Worm (Caenorhabditis elegans) whole organism, L1 larva: ENCODE measurements around the gene pro-1.

ENCODE experiments used
- C04F5.9 ChIP-seq: sonication (generic microtip); optimal IDR thresholded peaks from 2 replicates; lab custom pipeline; 2016; ENCODE audit warnings: missing genetic modification characterization, missing compliant biosample characterization
- Y116A8C.19 ChIP-seq: sonication (generic microtip); optimal IDR thresholded peaks from 2 replicates; lab custom pipeline; 2016; ENCODE audit warnings: missing compliant biosample characterization, missing genetic modification characterization, borderline replicate concordance
- aha-1 ChIP-seq: fragments of 150-350 bp; optimal IDR thresholded peaks from 2 replicates; lab custom pipeline; 2014; ENCODE audit warnings: missing biosample characterization, missing genetic modification characterization
- alr-1 ChIP-seq: fragments of 200-800 bp; sonication (Bioruptor generic); optimal IDR thresholded peaks from 2 replicates; lab custom pipeline; 2018; ENCODE audit warnings: borderline replicate concordance, mild to moderate bottlenecking, missing genetic modification characterization, missing compliant biosample characterization
- ama-1 ChIP-seq: fragments of 150-350 bp; optimal IDR thresholded peaks from 2 replicates; lab custom pipeline; 2014
- blmp-1 ChIP-seq: fragments of 150-350 bp; optimal IDR thresholded peaks from 2 replicates; lab custom pipeline; 2014; ENCODE audit warnings: missing biosample characterization, missing genetic modification characterization
- ceh-63 ChIP-seq: fragments of 200-800 bp; sonication (Bioruptor generic); optimal IDR thresholded peaks from 2 replicates; lab custom pipeline; 2018; ENCODE audit warnings: mild to moderate bottlenecking, missing genetic modification characterization, missing compliant biosample characterization
- ceh-8 ChIP-seq: fragments of 200-800 bp; sonication (Bioruptor generic); optimal IDR thresholded peaks from 2 replicates; lab custom pipeline; 2018; ENCODE audit warnings: mild to moderate bottlenecking, missing genetic modification characterization, moderate library complexity, missing compliant biosample characterization
- ceh-90 ChIP-seq: sonication (generic microtip); optimal IDR thresholded peaks from 2 replicates; lab custom pipeline; 2016; ENCODE audit warnings: missing genetic modification characterization, missing compliant biosample characterization
- dsc-1 ChIP-seq: sonication (generic microtip); optimal IDR thresholded peaks from 2 replicates; lab custom pipeline; 2016; ENCODE audit warnings: mild to moderate bottlenecking, missing genetic modification characterization, missing compliant biosample characterization
- efl-1 ChIP-seq, 4 experiments: fragments of 150-350 bp; optimal IDR thresholded peaks in 3 of 4; peaks in 1 of 4; 1 replicate in 1 of 4; 2 replicates in 3 of 4; lab custom pipeline; 2014; ENCODE audit warnings: missing biosample characterization in 2 of 4, missing genetic modification characterization in 2 of 4, missing genetic modification reagents in 2 of 4
- elt-2 ChIP-seq: sonication (generic microtip); optimal IDR thresholded peaks from 2 replicates; lab custom pipeline; 2016; ENCODE audit warnings: missing genetic modification characterization, mild to moderate bottlenecking, inconsistent platforms, missing compliant biosample characterization, missing genetic modification reagents
- fkh-8 ChIP-seq: sonication (generic microtip); optimal IDR thresholded peaks from 2 replicates; lab custom pipeline; 2016; ENCODE audit warnings: mild to moderate bottlenecking, missing genetic modification characterization, missing compliant biosample characterization
- fos-1 ChIP-seq: fragments of 150-350 bp; optimal IDR thresholded peaks from 2 replicates; lab custom pipeline; 2014; ENCODE audit warnings: missing biosample characterization, missing genetic modification characterization
- grh-1 ChIP-seq: fragments of 200-800 bp; sonication (Bioruptor generic); IDR thresholded peaks from 2 replicates; pipeline ENCODE4 v1.3.6; 2022; ENCODE audit warnings: missing genetic modification reagents, missing genetic modification characterization, missing compliant biosample characterization
- hlh-17 ChIP-seq: fragments of 200-800 bp; sonication (Bioruptor generic); optimal IDR thresholded peaks from 2 replicates; lab custom pipeline; 2018; ENCODE audit warnings: missing genetic modification characterization, mild to moderate bottlenecking, missing compliant biosample characterization, moderate library complexity, borderline replicate concordance
- hpl-2 ChIP-seq: fragments of 150-350 bp; optimal IDR thresholded peaks from 2 replicates; lab custom pipeline; 2014; ENCODE audit warnings: missing biosample characterization, missing genetic modification reagents, missing genetic modification characterization
- irx-1 ChIP-seq: sonication (generic microtip); optimal IDR thresholded peaks from 2 replicates; lab custom pipeline; 2016; ENCODE audit warnings: missing genetic modification characterization, missing compliant biosample characterization
- isw-1 ChIP-seq: fragments of 200-800 bp; sonication (Bioruptor generic); IDR thresholded peaks from 2 replicates; pipeline ENCODE4 v1.3.6; 2022; ENCODE audit warnings: missing genetic modification characterization, missing compliant biosample characterization
- lin-14 ChIP-seq: fragments of 200-800 bp; sonication (Bioruptor generic); optimal IDR thresholded peaks from 2 replicates; lab custom pipeline; 2018; ENCODE audit warnings: mild to moderate bottlenecking, missing genetic modification characterization, moderate library complexity, missing compliant biosample characterization
- lin-15B ChIP-seq: fragments of 150-350 bp; sonication (generic microtip); optimal IDR thresholded peaks from 3 replicates; lab custom pipeline; 2014; ENCODE audit warnings: missing biosample characterization, missing genetic modification characterization
- lin-39 ChIP-seq: fragments of 150-350 bp; optimal IDR thresholded peaks from 2 replicates; lab custom pipeline; 2014; ENCODE audit warnings: missing biosample characterization, missing genetic modification reagents, missing genetic modification characterization
- lsy-2 ChIP-seq, 2 experiments: fragments of 150-350 bp; optimal IDR thresholded peaks; 2 replicates each; lab custom pipeline; 2014; ENCODE audit warnings: missing biosample characterization in 2 of 2, missing genetic modification characterization in 2 of 2
- mab-9 ChIP-seq: fragments of 200-800 bp; sonication (Bioruptor generic); IDR thresholded peaks from 2 replicates; pipeline ENCODE4 v1.3.6; 2022; ENCODE audit warnings: missing genetic modification reagents, missing genetic modification characterization, missing compliant biosample characterization
- mdl-1 ChIP-seq, 2 experiments: fragments of 150-350 bp; optimal IDR thresholded peaks; 2 replicates each; lab custom pipeline; 2014 to 2017; ENCODE audit warnings: missing biosample characterization in 2 of 2, missing genetic modification characterization in 2 of 2, inconsistent platforms in 1 of 2
- mep-1 ChIP-seq: fragments of 150-350 bp; optimal IDR thresholded peaks from 2 replicates; lab custom pipeline; 2014; ENCODE audit warnings: missing biosample characterization, missing genetic modification characterization
- nhr-19 ChIP-seq: fragments of 200-800 bp; sonication (Bioruptor generic); conservative IDR thresholded peaks from 2 replicates; pipeline ENCODE4 v1.3.6; 2022; ENCODE audit warnings: missing genetic modification characterization, missing compliant biosample characterization
- nhr-20 ChIP-seq: sonication (generic microtip); optimal IDR thresholded peaks from 2 replicates; lab custom pipeline; 2016; ENCODE audit warnings: mild to moderate bottlenecking, missing genetic modification characterization, missing compliant biosample characterization
- nhr-237 ChIP-seq: fragments of 150-350 bp; optimal IDR thresholded peaks from 2 replicates; lab custom pipeline; 2014; ENCODE audit warnings: missing biosample characterization, missing genetic modification characterization
- nhr-47 ChIP-seq: sonication (generic microtip); optimal IDR thresholded peaks from 2 replicates; lab custom pipeline; 2016; ENCODE audit warnings: mild to moderate bottlenecking, missing genetic modification characterization, moderate library complexity, missing compliant biosample characterization
- nhr-71 ChIP-seq: sonication (generic microtip); optimal IDR thresholded peaks from 2 replicates; lab custom pipeline; 2016; ENCODE audit warnings: mild to moderate bottlenecking, missing genetic modification characterization, moderate library complexity, missing compliant biosample characterization
- nhr-77 ChIP-seq: fragments of 150-350 bp; optimal IDR thresholded peaks from 2 replicates; lab custom pipeline; 2014; ENCODE audit warnings: missing biosample characterization, missing genetic modification characterization
- nhr-85 ChIP-seq: sonication (generic microtip); peaks from one replicate; lab custom pipeline; 2016; ENCODE audit warnings: missing genetic modification characterization, inconsistent platforms, missing compliant biosample characterization
- nhr-90 ChIP-seq: sonication (generic microtip); optimal IDR thresholded peaks from 2 replicates; lab custom pipeline; 2016; ENCODE audit warnings: mild to moderate bottlenecking, missing genetic modification characterization, missing compliant biosample characterization; ENCODE audit not compliant: poor library complexity
- pax-3 ChIP-seq: fragments of 200-800 bp; sonication (Bioruptor generic); optimal IDR thresholded peaks from 2 replicates; lab custom pipeline; 2018; ENCODE audit warnings: mild to moderate bottlenecking, missing genetic modification characterization, moderate library complexity, missing compliant biosample characterization
- rnt-1 ChIP-seq: sonication (generic microtip); optimal IDR thresholded peaks from 2 replicates; lab custom pipeline; 2016; ENCODE audit warnings: mild to moderate bottlenecking, missing genetic modification characterization, moderate library complexity, missing compliant biosample characterization
- skn-1 ChIP-seq: fragments of 150-350 bp; optimal IDR thresholded peaks from 2 replicates; lab custom pipeline; 2014; ENCODE audit warnings: missing biosample characterization, missing genetic modification characterization
- snu-23 ChIP-seq: sonication (generic microtip); optimal IDR thresholded peaks from 2 replicates; lab custom pipeline; 2016; ENCODE audit warnings: missing genetic modification characterization, missing compliant biosample characterization
- sox-4 ChIP-seq: sonication (generic microtip); optimal IDR thresholded peaks from 2 replicates; lab custom pipeline; 2016; ENCODE audit warnings: missing genetic modification characterization, missing compliant biosample characterization
- sup-37 ChIP-seq: fragments of 200-800 bp; sonication (Bioruptor generic); optimal IDR thresholded peaks from 2 replicates; lab custom pipeline; 2018; ENCODE audit warnings: mild to moderate bottlenecking, missing genetic modification characterization, missing compliant biosample characterization
- swsn-7 ChIP-seq: sonication (generic microtip); optimal IDR thresholded peaks from 2 replicates; lab custom pipeline; 2016; ENCODE audit warnings: missing genetic modification characterization, missing compliant biosample characterization
- tlp-1 ChIP-seq: fragments of 150-350 bp; optimal IDR thresholded peaks from 2 replicates; lab custom pipeline; 2014; ENCODE audit warnings: missing biosample characterization, missing genetic modification characterization
- unc-130 ChIP-seq: fragments of 150-350 bp; optimal IDR thresholded peaks from 2 replicates; lab custom pipeline; 2017; ENCODE audit warnings: missing biosample characterization, missing genetic modification characterization, inconsistent platforms
- vab-15 ChIP-seq: sonication (generic microtip); optimal IDR thresholded peaks from 2 replicates; lab custom pipeline; 2017; ENCODE audit warnings: missing genotype, mild to moderate bottlenecking, missing genetic modification characterization, missing compliant biosample characterization
- xbp-1 ChIP-seq: sonication (generic microtip); optimal IDR thresholded peaks from 2 replicates; lab custom pipeline; 2016; ENCODE audit warnings: missing genetic modification characterization, missing compliant biosample characterization
- ztf-11 ChIP-seq, 2 experiments: sonication (generic microtip); optimal IDR thresholded peaks; 2 replicates each; lab custom pipeline; 2016 to 2017; ENCODE audit warnings: missing genetic modification characterization in 2 of 2, missing biosample characterization in 1 of 2, missing compliant biosample characterization in 1 of 2
- ztf-4 ChIP-seq: fragments of 150-350 bp; optimal IDR thresholded peaks from 2 replicates; lab custom pipeline; 2014; ENCODE audit warnings: missing biosample characterization, missing genetic modification characterization

pro-1 gene

ce11 chrII:10551985-10552736 lies 10.4 kb upstream of the pro-1 start (continued):
- peak; percentile 92 for TF ChIP-seq nhr-237 (tag; lab: Kevin White, UChicago)
- TF ChIP-seq nhr-20 (tag; lab: Kevin White, UChicago) = peak; percentile 97
- TF ChIP-seq aha-1 = peak; percentile 87
- TF ChIP-seq sup-37 (GFP tag; lab: Kevin White, UChicago) = peak; percentile 55
- TF ChIP-seq irx-1 (tag; lab: Kevin White, UChicago) = peak; percentile 91
- TF ChIP-seq vab-15 (tag; lab: Kevin White, UChicago) = peak; percentile 21
- TF ChIP-seq lin-14 = peak; percentile 99
- TF ChIP-seq nhr-77 = peak; percentile 89
- TF ChIP-seq nhr-71 (tag; lab: Kevin White, UChicago) = peak; percentile 99
- no peak for TF ChIP-seq alr-1
- TF ChIP-seq fos-1 (tag; lab: Kevin White, UChicago) = peak; percentile 91
- TF ChIP-seq hlh-17 (GFP tag; lab: Kevin White, UChicago) = no peak
- TF ChIP-seq lsy-2 (tag; optimal IDR thresholded peaks at IDR 0.05; lab: Kevin White, UChicago) = peak; percentile 92 to 96
- TF ChIP-seq isw-1 (GFP tag; lab: Robert Waterston, UW) = peak; percentile 80
- TF ChIP-seq ama-1 = peak; percentile 97
- TF ChIP-seq fkh-8 = peak; percentile 95

DNA sequence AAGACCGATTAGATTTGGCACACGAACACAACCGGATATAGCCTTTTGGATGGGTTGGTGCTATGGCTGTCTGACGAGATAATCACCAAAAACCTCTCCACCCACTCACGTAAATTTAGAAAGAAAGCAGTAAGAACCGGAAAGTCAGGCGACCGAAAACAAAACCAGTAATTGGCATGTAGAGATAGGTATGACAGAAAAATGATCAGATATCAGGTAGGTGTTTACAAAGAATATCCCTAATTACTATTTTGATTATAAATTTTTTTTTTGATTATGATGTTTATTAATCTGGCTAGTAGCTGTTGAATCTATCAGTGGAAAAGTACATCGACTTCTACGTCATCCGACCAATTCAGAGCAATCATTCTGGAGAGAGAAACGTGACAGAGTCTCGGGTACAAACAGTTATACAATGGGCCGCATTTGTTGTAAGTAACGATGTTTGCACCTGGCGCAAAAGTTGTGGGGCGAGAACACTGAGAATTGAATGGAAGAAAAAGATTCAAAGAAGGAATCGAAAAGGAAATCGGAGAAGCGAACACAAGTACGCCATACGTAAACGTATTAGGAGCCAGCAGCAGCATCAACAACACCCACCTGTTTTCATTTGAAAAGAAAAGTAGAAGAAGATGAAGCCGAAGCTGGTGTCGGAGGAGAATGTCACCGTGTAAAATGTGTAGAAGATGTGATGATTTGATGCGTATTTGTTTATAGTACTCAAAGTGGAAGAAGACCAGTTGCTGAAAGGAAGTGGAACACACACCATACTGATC lies 9.3 kb upstream of the pro-1 start:
- no peak for TF ChIP-seq efl-1 (optimal IDR thresholded peaks at IDR 0.05; lab: Kevin White, UChicago)
- peak in 1 of 2 experiments; percentile 16 for TF ChIP-seq efl-1 (GFP tag; optimal IDR thresholded peaks at IDR 0.05 in 1 of 2; lab: Kevin White, UChicago)
- peak; percentile 54 for TF ChIP-seq mep-1 (tag; lab: Kevin White, UChicago)
- peak; percentile 63 for TF ChIP-seq ceh-8 (GFP tag; lab: Kevin White, UChicago)
- TF ChIP-seq nhr-85 (tag; lab: Kevin White, UChicago) = peak; percentile 20
- TF ChIP-seq ztf-4 (tag; lab: Kevin White, UChicago) = peak; percentile 23
- no peak for TF ChIP-seq ztf-11 (tag; optimal IDR thresholded peaks at IDR 0.05; lab: Kevin White, UChicago)
- TF ChIP-seq xbp-1 (tag; lab: Kevin White, UChicago) = peak; percentile 5
- no peak for TF ChIP-seq Y116A8C.19 (tag; lab: Kevin White, UChicago)
- peak; percentile 39 for TF ChIP-seq nhr-20 (tag; lab: Kevin White, UChicago)
- TF ChIP-seq lin-39 (tag; lab: Kevin White, UChicago) = peak; percentile 12
- peak; percentile 58 for TF ChIP-seq nhr-71 (tag; lab: Kevin White, UChicago)
- TF ChIP-seq blmp-1 (tag; lab: Kevin White, UChicago) = peak; percentile 28
- TF ChIP-seq lsy-2 (tag; optimal IDR thresholded peaks at IDR 0.05; lab: Kevin White, UChicago) = peak; percentile 14 to 26
- peak; percentile 12 for TF ChIP-seq unc-130 (tag; lab: Kevin White, UChicago)
- TF ChIP-seq fkh-8 = peak; percentile 69
- TF ChIP-seq lin-14 = peak; percentile 1
- TF ChIP-seq nhr-19 (GFP tag; lab: Robert Waterston, UW) = 0 out of 2 replicates have a peak, but pooled peaks have one; percentile 19
- peak in 1 of 2 experiments; percentile 35 for TF ChIP-seq mdl-1 (tag; optimal IDR thresholded peaks at IDR 0.05; lab: Kevin White, UChicago)
- TF ChIP-seq skn-1 (tag; lab: Kevin White, UChicago) = peak; percentile 5
- no peak for TF ChIP-seq C04F5.9 (tag; lab: Kevin White, UChicago)
- no peak for TF ChIP-seq pax-3 (tag; lab: Kevin White, UChicago)
- peak; percentile 25 for TF ChIP-seq ama-1
- peak; percentile 32 for TF ChIP-seq dsc-1 (tag; lab: Kevin White, UChicago)
- TF ChIP-seq elt-2 (tag; lab: Kevin White, UChicago) = peak; percentile 9
- peak; percentile 47 for TF ChIP-seq nhr-90 (tag; lab: Kevin White, UChicago)
- TF ChIP-seq grh-1 = peak; percentile 57; the same call in 1 of the 2 replicates
- no peak for TF ChIP-seq tlp-1 (tag; lab: Kevin White, UChicago)
- no peak for TF ChIP-seq sup-37 (GFP tag; lab: Kevin White, UChicago)
- peak; percentile 38 for TF ChIP-seq nhr-47 (tag; lab: Kevin White, UChicago)
- TF ChIP-seq snu-23 (GFP tag; lab: Kevin White, UChicago) = peak; percentile 12
- no peak for TF ChIP-seq rnt-1 (tag; lab: Kevin White, UChicago)
- TF ChIP-seq mab-9 (GFP tag; lab: Robert Waterston, UW) = no peak
- TF ChIP-seq sox-4 (tag; lab: Kevin White, UChicago) = no peak
- no peak for TF ChIP-seq hpl-2 (GFP tag; lab: Kevin White, UChicago)
- TF ChIP-seq ceh-63 (GFP tag; lab: Kevin White, UChicago) = no peak
- peak; percentile 23 for TF ChIP-seq swsn-7
- TF ChIP-seq ceh-90 (tag; lab: Kevin White, UChicago) = no peak
- no peak for TF ChIP-seq lin-15B (tag; lab: Kevin White, UChicago)
